Worm (Caenorhabditis elegans) whole organism, young adult: ENCODE results near the gene srh-47.

ENCODE experiments used
- B0336.3 ChIP-seq: fragments of 200-800 bp; sonication (Bioruptor generic); IDR thresholded peaks from 2 replicates; pipeline ENCODE4 v1.3.6; 2022; ENCODE audit warnings: missing genetic modification characterization, missing compliant biosample characterization
- C06A6.2 ChIP-seq: fragments of 200-800 bp; sonication (Bioruptor generic); conservative IDR thresholded peaks from 2 replicates; pipeline ENCODE4 v1.3.6; 2022; ENCODE audit warnings: missing genetic modification characterization, missing compliant biosample characterization
- F22D6.2 ChIP-seq: sonication (generic microtip); optimal IDR thresholded peaks from 2 replicates; lab custom pipeline; 2016; ENCODE audit warnings: mild to moderate bottlenecking, missing genetic modification characterization, missing compliant biosample characterization
- F33H1.4 ChIP-seq: fragments of 200-800 bp; sonication (Bioruptor generic); IDR thresholded peaks from 2 replicates; pipeline ENCODE4 v1.3.6; 2022; ENCODE audit warnings: missing genetic modification reagents, missing genetic modification characterization, missing compliant biosample characterization
- F37B4.10 ChIP-seq: fragments of 200-800 bp; sonication (Bioruptor generic); IDR thresholded peaks from 2 replicates; pipeline ENCODE4 v1.3.6; 2022; ENCODE audit warnings: missing genetic modification characterization, missing compliant biosample characterization
- F49E8.2 ChIP-seq: sonication (generic microtip); optimal IDR thresholded peaks from 3 replicates; lab custom pipeline; 2017; ENCODE audit warnings: missing genetic modification characterization, mild to moderate bottlenecking, missing compliant biosample characterization, antibody characterized with exemption, moderate library complexity; ENCODE audit not compliant: insufficient read depth
- F55B11.4 ChIP-seq: sonication (generic microtip); optimal IDR thresholded peaks from 2 replicates; lab custom pipeline; 2016; ENCODE audit warnings: missing compliant biosample characterization, missing genetic modification characterization, borderline replicate concordance; ENCODE audit not compliant: insufficient read depth
- F57A8.1 ChIP-seq: fragments of 200-800 bp; sonication (Bioruptor generic); optimal IDR thresholded peaks from 2 replicates; lab custom pipeline; 2018; ENCODE audit warnings: mild to moderate bottlenecking, missing genetic modification characterization, moderate library complexity, missing compliant biosample characterization
- K12H6.12 ChIP-seq: fragments of 200-800 bp; sonication (Bioruptor generic); optimal IDR thresholded peaks from 2 replicates; lab custom pipeline; 2018; ENCODE audit warnings: mild to moderate bottlenecking, missing genetic modification characterization, missing compliant biosample characterization
- akir-1 ChIP-seq: fragments of 200-800 bp; sonication (Bioruptor generic); optimal IDR thresholded peaks from 2 replicates; lab custom pipeline; 2018; ENCODE audit warnings: mild to moderate bottlenecking, missing genetic modification characterization, moderate library complexity, missing compliant biosample characterization
- athp-1 ChIP-seq: sonication (generic microtip); optimal IDR thresholded peaks from 2 replicates; lab custom pipeline; 2017; ENCODE audit warnings: mild to moderate bottlenecking, missing genetic modification characterization, missing compliant biosample characterization
- ceh-91 ChIP-seq: fragments of 200-800 bp; sonication (Bioruptor generic); IDR thresholded peaks from 2 replicates; pipeline ENCODE4 v1.3.6; 2022; ENCODE audit warnings: missing genetic modification reagents, missing genetic modification characterization, missing compliant biosample characterization
- chd-7 ChIP-seq: sonication (generic microtip); optimal IDR thresholded peaks from 2 replicates; lab custom pipeline; 2016; ENCODE audit warnings: mild to moderate bottlenecking, missing genetic modification characterization, moderate library complexity, missing compliant biosample characterization
- dpl-1 ChIP-seq: fragments of 150-350 bp; optimal IDR thresholded peaks from 2 replicates; lab custom pipeline; 2014; ENCODE audit warnings: missing biosample characterization, missing genetic modification reagents, missing genetic modification characterization
- gei-17 ChIP-seq: fragments of 200-800 bp; sonication (Bioruptor generic); optimal IDR thresholded peaks from 2 replicates; lab custom pipeline; 2018; ENCODE audit warnings: mild to moderate bottlenecking, missing genetic modification characterization, missing compliant biosample characterization
- him-1 ChIP-seq: sonication (generic microtip); optimal IDR thresholded peaks from 2 replicates; lab custom pipeline; 2016; ENCODE audit warnings: missing genotype, missing genetic modification reagents, missing genetic modification characterization, missing compliant biosample characterization
- hlh-12 ChIP-seq: sonication (generic microtip); optimal IDR thresholded peaks from 2 replicates; lab custom pipeline; 2016; ENCODE audit warnings: missing genetic modification characterization, missing compliant biosample characterization
- hlh-26 ChIP-seq: fragments of 200-800 bp; sonication (Bioruptor generic); conservative IDR thresholded peaks from 2 replicates; pipeline ENCODE4 v1.3.6; 2022; ENCODE audit warnings: missing genetic modification reagents, missing genetic modification characterization, missing compliant biosample characterization
- hmg-20 ChIP-seq: fragments of 200-800 bp; sonication (Bioruptor generic); IDR thresholded peaks from 2 replicates; pipeline ENCODE4 v1.3.6; 2022; ENCODE audit warnings: missing genetic modification reagents, missing genetic modification characterization, missing compliant biosample characterization
- lag-1 ChIP-seq: fragments of 200-800 bp; sonication (Bioruptor generic); IDR thresholded peaks from 2 replicates; pipeline ENCODE4 v1.3.6; 2022; ENCODE audit warnings: missing genetic modification reagents, missing genetic modification characterization, missing compliant biosample characterization
- lin-40 ChIP-seq: sonication (generic microtip); optimal IDR thresholded peaks from 2 replicates; lab custom pipeline; 2016; ENCODE audit warnings: missing genetic modification characterization, mild to moderate bottlenecking, missing compliant biosample characterization, missing genotype, missing genetic modification reagents
- lin-54 ChIP-seq: fragments of 200-800 bp; sonication (Bioruptor generic); optimal IDR thresholded peaks from 2 replicates; lab custom pipeline; 2018; ENCODE audit warnings: mild to moderate bottlenecking, missing genetic modification characterization, missing compliant biosample characterization
- lir-1 ChIP-seq: fragments of 200-800 bp; sonication (Bioruptor generic); conservative IDR thresholded peaks from 2 replicates; pipeline ENCODE4 v1.3.6; 2022; ENCODE audit warnings: missing genetic modification reagents, missing genetic modification characterization, missing compliant biosample characterization
- lsl-1 ChIP-seq: fragments of 200-800 bp; sonication (Bioruptor generic); optimal IDR thresholded peaks from 2 replicates; lab custom pipeline; 2018; ENCODE audit warnings: mild to moderate bottlenecking, missing genetic modification characterization, moderate library complexity, missing compliant biosample characterization
- madf-10 ChIP-seq: sonication (generic microtip); optimal IDR thresholded peaks from 2 replicates; lab custom pipeline; 2016; ENCODE audit warnings: mild to moderate bottlenecking, missing genetic modification characterization, missing compliant biosample characterization
- madf-3 ChIP-seq: fragments of 200-800 bp; sonication (Bioruptor generic); IDR thresholded peaks from 2 replicates; pipeline ENCODE4 v1.3.6; 2022; ENCODE audit warnings: missing genetic modification reagents, missing genetic modification characterization, missing compliant biosample characterization
- madf-6 ChIP-seq: fragments of 200-800 bp; sonication (Bioruptor generic); IDR thresholded peaks from 2 replicates; pipeline ENCODE4 v1.3.6; 2022; ENCODE audit warnings: missing genetic modification reagents, missing genetic modification characterization, missing compliant biosample characterization
- madf-8 ChIP-seq: fragments of 200-800 bp; sonication (Bioruptor generic); conservative IDR thresholded peaks from 2 replicates; pipeline ENCODE4 v1.3.6; 2022; ENCODE audit warnings: missing genetic modification reagents, missing genetic modification characterization, missing compliant biosample characterization
- nhr-120 ChIP-seq: fragments of 200-800 bp; sonication (Bioruptor generic); IDR thresholded peaks from 2 replicates; pipeline ENCODE4 v1.3.6; 2022; ENCODE audit warnings: missing genetic modification characterization, missing compliant biosample characterization
- nhr-179 ChIP-seq: sonication (generic microtip); optimal IDR thresholded peaks from 2 replicates; lab custom pipeline; 2016; ENCODE audit warnings: mild to moderate bottlenecking, missing genetic modification characterization, missing compliant biosample characterization
- rec-8 ChIP-seq, 2 experiments: sonication (generic microtip); optimal IDR thresholded peaks; 2 replicates each; lab custom pipeline; 2016; ENCODE audit warnings: mild to moderate bottlenecking in 2 of 2, missing genetic modification characterization in 2 of 2, missing genetic modification reagents in 2 of 2, missing genotype in 2 of 2, missing biosample characterization in 1 of 2, missing compliant biosample characterization in 1 of 2, moderate library complexity in 1 of 2
- rpc-1 ChIP-seq, 2 experiments: fragments of 150-350 bp in 1 of 2; sonication (generic microtip) in 1 of 2; optimal IDR thresholded peaks; 2 replicates each; lab custom pipeline; 2014 to 2018; ENCODE audit warnings: missing biosample characterization in 1 of 2, missing genetic modification characterization in 1 of 2, missing genetic modification reagents in 1 of 2, missing genotype in 1 of 2
- sdz-38 ChIP-seq: sonication (generic microtip); optimal IDR thresholded peaks from 2 replicates; lab custom pipeline; 2016; ENCODE audit warnings: missing genotype, missing genetic modification characterization, missing compliant biosample characterization
- sea-2 ChIP-seq: fragments of 200-800 bp; sonication (Bioruptor generic); IDR thresholded peaks from 2 replicates; pipeline ENCODE4 v1.3.6; 2022; ENCODE audit warnings: missing genetic modification characterization, missing compliant biosample characterization
- snpc-1.3 ChIP-seq: sonication (generic microtip); optimal IDR thresholded peaks from 2 replicates; lab custom pipeline; 2017; ENCODE audit warnings: missing genetic modification characterization, mild to moderate bottlenecking, missing compliant biosample characterization, antibody characterized with exemption, moderate library complexity, missing genotype, missing genetic modification reagents; ENCODE audit not compliant: insufficient read depth
- snpc-3.4 ChIP-seq: sonication (generic microtip); optimal IDR thresholded peaks from 2 replicates; lab custom pipeline; 2017; ENCODE audit warnings: missing genetic modification characterization, mild to moderate bottlenecking, missing compliant biosample characterization, antibody characterized with exemption, moderate library complexity, missing genotype, missing genetic modification reagents
- snpc-4 ChIP-seq, 5 experiments: fragments of 150-350 bp in 1 of 5; sonication (generic microtip) in 4 of 5; optimal IDR thresholded peaks; 2 replicates each; lab custom pipeline; 2014 to 2018; ENCODE audit warnings: missing genetic modification characterization in 5 of 5, missing biosample characterization in 3 of 5, antibody characterized with exemption in 2 of 5, mild to moderate bottlenecking in 2 of 5, missing compliant biosample characterization in 2 of 5, missing genotype in 2 of 5, moderate library complexity in 2 of 5, missing genetic modification reagents in 1 of 5
- sptf-2 ChIP-seq: fragments of 200-800 bp; sonication (Bioruptor generic); optimal IDR thresholded peaks from 2 replicates; lab custom pipeline; 2018; ENCODE audit warnings: mild to moderate bottlenecking, missing genetic modification characterization, missing compliant biosample characterization
- unc-62 ChIP-seq: fragments of 150-350 bp; optimal IDR thresholded peaks from 2 replicates; lab custom pipeline; 2014; ENCODE audit warnings: missing biosample characterization, missing genetic modification reagents, missing genetic modification characterization
- ztf-26 ChIP-seq: sonication (generic microtip); optimal IDR thresholded peaks from 2 replicates; lab custom pipeline; 2017; ENCODE audit warnings: missing genetic modification characterization, missing compliant biosample characterization
- ztf-28 ChIP-seq: fragments of 200-800 bp; sonication (Bioruptor generic); IDR thresholded peaks from 2 replicates; pipeline ENCODE4 v1.3.6; 2022; ENCODE audit warnings: missing genetic modification reagents, missing genetic modification characterization, missing compliant biosample characterization
- ztf-3 ChIP-seq: fragments of 200-800 bp; sonication (Bioruptor generic); optimal IDR thresholded peaks from 2 replicates; lab custom pipeline; 2018; ENCODE audit warnings: mild to moderate bottlenecking, missing genetic modification characterization, missing compliant biosample characterization
- ztf-6 ChIP-seq: fragments of 200-800 bp; sonication (Bioruptor generic); IDR thresholded peaks from 2 replicates; pipeline ENCODE4 v1.3.6; 2022; ENCODE audit warnings: missing genetic modification reagents, missing genetic modification characterization, missing compliant biosample characterization

Gene srh-47

DNA sequence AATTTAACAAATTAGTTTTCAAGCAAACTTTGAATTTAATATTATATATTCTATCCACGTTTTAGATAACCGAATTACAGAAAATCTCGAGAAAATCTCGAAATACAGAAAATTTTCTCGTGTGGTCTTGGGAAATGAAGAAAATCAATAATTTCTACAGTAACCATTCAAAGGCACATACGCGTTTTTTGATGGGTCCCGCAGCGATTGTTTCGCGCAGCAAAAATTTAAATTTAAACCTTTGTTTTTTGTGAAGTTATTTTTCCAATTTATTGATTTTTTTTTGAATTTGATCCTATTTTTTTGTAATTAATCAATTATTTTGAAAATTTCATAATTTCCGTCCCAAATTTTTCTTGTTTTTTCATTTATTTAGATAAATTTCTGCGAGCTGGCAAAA, 20.9 kb downstream of the srh-47 start (continued):
- TF ChIP-seq ceh-91 (GFP tag; lab: Robert Waterston, UW) (peak; percentile 45; the same call in 1 of the 2 replicates), B0336.3 (no peak), lir-1 (GFP tag; lab: Robert Waterston, UW) (no peak), chd-7 (tag; lab: Kevin White, UChicago) (no peak), madf-3 (GFP tag; lab: Robert Waterston, UW) (no peak), ztf-3 (GFP tag; lab: Kevin White, UChicago) (no peak), nhr-179 (tag; lab: Kevin White, UChicago) (no peak), lin-54 (GFP tag; lab: Kevin White, UChicago) (peak; percentile 78), hmg-20 (GFP tag; lab: Robert Waterston, UW) (no peak), snpc-3.4 (tag; lab: Kevin White, UChicago) (peak; percentile 72), F49E8.2 (tag; lab: Kevin White, UChicago) (peak; percentile 37), akir-1 (GFP tag; lab: Kevin White, UChicago) (no peak), C06A6.2 (GFP tag; lab: Robert Waterston, UW) (no peak), ztf-26 (tag; lab: Kevin White, UChicago) (no peak), sea-2 (GFP tag; lab: Robert Waterston, UW) (no peak), unc-62 (GFP tag; lab: Kevin White, UChicago) (no peak), madf-10 (no peak), snpc-1.3 (tag; lab: Kevin White, UChicago) (peak; percentile 40), him-1 (tag; lab: Kevin White, UChicago) (peak; percentile 5), F55B11.4 (tag; lab: Kevin White, UChicago) (no peak), F33H1.4 (GFP tag; lab: Robert Waterston, UW) (peak; percentile 95), ztf-6 (GFP tag; lab: Robert Waterston, UW) (no peak), madf-8 (GFP tag; lab: Robert Waterston, UW) (peak; percentile 81), athp-1 (tag; lab: Kevin White, UChicago) (peak; percentile 6)

DNA sequence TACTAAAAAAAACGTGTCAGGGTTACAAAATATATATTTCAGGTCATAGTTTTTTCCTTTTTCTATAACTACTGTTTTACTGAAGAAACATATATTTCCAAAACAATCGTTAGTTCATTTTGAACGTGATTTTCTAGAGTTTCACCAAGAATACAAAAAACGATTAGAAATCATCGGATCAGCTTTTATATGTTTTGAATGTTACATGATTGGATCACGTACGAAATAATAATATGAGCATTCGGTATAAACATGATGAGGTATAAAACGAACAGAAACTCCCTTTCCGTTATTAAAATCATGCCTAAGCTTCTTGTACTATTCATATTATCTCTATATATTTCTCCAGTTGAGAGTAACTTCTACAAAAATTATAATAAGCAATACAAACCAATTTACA, 27.6 kb downstream of the srh-47 start, which contains the start of gene clec-223:
TSS of gene clec-223 (plus strand) at position 301 of the 400 bp plus-strand sequence.
- TF ChIP-seq lin-40 (tag; lab: Kevin White, UChicago) (no peak), gei-17 (GFP tag; lab: Kevin White, UChicago) (no peak), F49E8.2 (tag; lab: Kevin White, UChicago) (no peak), ztf-6 (GFP tag; lab: Robert Waterston, UW) (no peak), F22D6.2 (tag; lab: Kevin White, UChicago) (no peak), sptf-2 (no peak), hlh-26 (GFP tag; lab: Robert Waterston, UW) (no peak), F57A8.1 (no peak), K12H6.12 (no peak)

DNA sequence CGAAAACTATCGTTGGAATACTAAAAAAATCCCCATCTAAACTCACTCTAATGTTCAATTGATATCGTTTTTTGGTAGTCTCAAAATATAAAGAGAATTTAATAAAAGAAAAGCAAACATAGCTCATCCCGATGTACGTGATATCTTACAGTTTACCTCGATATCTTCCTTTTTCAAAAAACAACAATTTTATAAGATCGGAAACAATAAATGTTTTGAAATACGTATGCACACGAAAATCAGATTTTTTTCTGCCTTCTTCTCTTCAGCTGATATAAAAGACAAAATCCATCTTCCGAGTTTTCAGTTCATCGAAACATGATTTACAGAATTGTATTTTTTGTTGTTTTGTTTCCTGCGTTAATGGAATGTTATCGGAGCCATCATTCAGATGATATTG, 29.4 kb downstream of the srh-47 start, which contains the start of gene clec-222:
TSS of gene clec-222 (plus strand) at position 301 of the 400 bp plus-strand sequence.
- TF ChIP-seq rec-8 (tag; optimal IDR thresholded peaks at IDR 0.05; lab: Kevin White, UChicago) (no peak), madf-6 (no peak), hlh-26 (GFP tag; lab: Robert Waterston, UW) (no peak), sdz-38 (tag; lab: Kevin White, UChicago) (no peak), ztf-28 (no peak), lsl-1 (GFP tag; lab: Kevin White, UChicago) (no peak), dpl-1 (GFP tag; lab: Kevin White, UChicago) (no peak), snpc-4 (GFP tag; optimal IDR thresholded peaks at IDR 0.05; lab: Kevin White, UChicago) (no peak), snpc-4 (tag; optimal IDR thresholded peaks at IDR 0.05; lab: Kevin White, UChicago) (no peak), hlh-12 (tag; lab: Kevin White, UChicago) (no peak), rpc-1 (optimal IDR thresholded peaks at IDR 0.05; lab: Kevin White, UChicago) (no peak), rpc-1 (tag; optimal IDR thresholded peaks at IDR 0.05; lab: Kevin White, UChicago) (no peak), nhr-120 (GFP tag; lab: Robert Waterston, UW) (no peak), F37B4.10 (GFP tag; lab: Robert Waterston, UW) (no peak), lag-1 (GFP tag; lab: Robert Waterston, UW) (no peak)
